Worm (Caenorhabditis elegans): Measurements from ENCODE around the gene T28A11.20.

DNA sequence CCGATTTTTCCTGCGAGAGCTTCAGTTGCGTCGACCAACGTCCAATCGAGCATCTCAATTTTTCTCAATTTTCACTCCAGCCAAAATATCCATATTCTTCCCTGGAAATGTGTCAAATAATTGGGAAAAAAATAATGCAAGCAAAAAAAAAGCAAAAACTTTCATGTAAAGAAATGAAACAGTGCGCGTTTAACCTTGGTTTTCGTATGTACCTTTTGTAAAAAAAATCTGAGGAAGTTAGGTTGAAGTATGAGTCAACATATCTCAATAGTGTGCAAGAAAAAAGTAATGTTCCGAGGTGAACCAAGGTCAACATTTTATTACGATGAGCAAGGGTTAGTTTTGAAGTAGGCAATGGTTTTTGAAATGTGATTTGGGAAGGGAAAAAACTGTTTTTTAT is 22.9 kb downstream of the T28A11.20 start, which contains the start of gene T28A11.13:
- TF ChIP-seq T22C8.4 (GFP tag; IDR thresholded peaks at IDR 0.05) (no peak), ref-1 (GFP tag; conservative IDR thresholded peaks at IDR 0.05) (no peak), med-1 (GFP tag; optimal IDR thresholded peaks at IDR 0.05; ENCODE audit: insufficient read depth) (no peak), flt-1 (GFP tag; IDR thresholded peaks at IDR 0.05) (no peak), ztf-29 (GFP tag; IDR thresholded peaks at IDR 0.05) (no peak), tab-1 (GFP tag; IDR thresholded peaks at IDR 0.05) (no peak), klf-2 (GFP tag; conservative IDR thresholded peaks at IDR 0.05) (no peak), ztf-23 (GFP tag; IDR thresholded peaks at IDR 0.05) (no peak)
